Worm (Caenorhabditis elegans) whole organism, L4/young adult: ENCODE data around the gene T22D1.3.

Source experiments
- W03F9.2 ChIP-seq: fragments of 150-350 bp; optimal IDR thresholded peaks from 2 replicates; lab custom pipeline; 2014; ENCODE audit warnings: missing biosample characterization, missing genetic modification characterization
- dao-5 ChIP-seq: sonication (generic microtip); optimal IDR thresholded peaks from 2 replicates; lab custom pipeline; 2016; ENCODE audit warnings: missing genotype, missing genetic modification characterization, moderate library complexity, missing compliant biosample characterization
- him-1 ChIP-seq: sonication (generic microtip); optimal IDR thresholded peaks from 2 replicates; lab custom pipeline; 2016; ENCODE audit warnings: missing genotype, missing genetic modification reagents, missing genetic modification characterization, missing compliant biosample characterization

Gene T22D1.3

ce11 chrIV:6909863-6910733 lies 3.2 kb upstream of the T22D1.3 start, which contains the start of the genes rpn-1 and ribo-1:
rpn-1 (minus strand) TSS chrIV:6909913.
ribo-1 (plus strand) TSS chrIV:6910683.
- no peak for TF ChIP-seq dao-5 (tag; lab: Kevin White, UChicago)
- TF ChIP-seq W03F9.2 (tag; lab: Kevin White, UChicago): peak; percentile 60

- no peak for TF ChIP-seq W03F9.2 (tag; lab: Kevin White, UChicago)
- TF ChIP-seq him-1 (tag; lab: Kevin White, UChicago): no peak
- TF ChIP-seq dao-5 (tag; lab: Kevin White, UChicago): no peak
Observed at ce11 chrIV:6916831-6917230, 3.5 kb downstream of the T22D1.3 start.

- TF ChIP-seq him-1 (tag; lab: Kevin White, UChicago): peak; percentile 30
- peak; percentile 92 for TF ChIP-seq W03F9.2 (tag; lab: Kevin White, UChicago)
- no peak for TF ChIP-seq dao-5 (tag; lab: Kevin White, UChicago)
Observed at ce11 chrIV:6919318-6919717, 6.0 kb downstream of the T22D1.3 start, which contains the start of gene ruvb-2. ruvb-2 (minus strand) TSS chrIV:6919406.

DNA sequence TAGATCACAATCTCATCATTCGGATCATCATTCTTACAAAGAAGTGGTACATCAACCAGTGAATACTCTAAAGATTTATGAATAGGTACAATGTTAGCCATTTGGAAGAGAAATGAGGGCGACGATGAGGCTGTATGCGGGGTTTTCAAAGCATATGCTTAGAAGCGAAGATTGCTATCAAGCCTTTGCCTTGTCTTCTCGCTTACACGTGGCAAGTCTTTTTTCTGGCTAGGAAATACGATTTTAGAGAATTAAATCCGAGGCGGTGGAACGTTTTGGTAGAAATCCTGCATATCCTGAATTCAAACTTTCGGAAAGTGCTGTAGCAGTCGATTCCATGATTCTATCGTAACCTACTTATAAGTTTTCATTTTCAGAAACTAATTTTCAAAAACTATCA lies 6.7 kb downstream of the T22D1.3 start, which contains the start of gene T22D1.18:
Gene T22D1.18 (minus strand): TSS at position 101 of the 400 bp plus-strand sequence.
- no peak for TF ChIP-seq dao-5 (tag; lab: Kevin White, UChicago)
- no peak for TF ChIP-seq W03F9.2 (tag; lab: Kevin White, UChicago)
- TF ChIP-seq him-1 (tag; lab: Kevin White, UChicago): no peak

DNA sequence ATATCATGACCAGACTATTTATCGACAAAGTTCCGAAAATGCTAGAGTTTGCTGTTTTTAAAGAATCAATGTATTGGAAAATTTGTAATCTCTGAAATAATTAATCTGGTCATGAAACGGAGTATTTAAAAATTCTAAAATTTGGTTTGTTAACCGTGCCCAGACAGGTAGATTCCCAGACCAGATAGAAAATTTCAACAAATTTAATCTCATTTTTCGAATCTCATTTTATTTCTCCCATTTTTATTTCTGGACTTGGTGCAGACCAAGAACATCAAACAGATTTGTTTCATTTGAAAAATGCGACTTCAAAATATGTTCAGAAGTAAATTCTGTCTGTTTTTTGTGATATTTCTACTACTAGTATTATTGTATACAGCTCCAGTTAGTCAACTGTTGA lies 9.7 kb downstream of the T22D1.3 start, which contains the start of gene T22D1.1:
Gene T22D1.1 (plus strand): TSS at position 301 of the 400 bp plus-strand sequence.
- no peak for TF ChIP-seq him-1 (tag; lab: Kevin White, UChicago)
- no peak for TF ChIP-seq W03F9.2 (tag; lab: Kevin White, UChicago)
- no peak for TF ChIP-seq dao-5 (tag; lab: Kevin White, UChicago)

DNA sequence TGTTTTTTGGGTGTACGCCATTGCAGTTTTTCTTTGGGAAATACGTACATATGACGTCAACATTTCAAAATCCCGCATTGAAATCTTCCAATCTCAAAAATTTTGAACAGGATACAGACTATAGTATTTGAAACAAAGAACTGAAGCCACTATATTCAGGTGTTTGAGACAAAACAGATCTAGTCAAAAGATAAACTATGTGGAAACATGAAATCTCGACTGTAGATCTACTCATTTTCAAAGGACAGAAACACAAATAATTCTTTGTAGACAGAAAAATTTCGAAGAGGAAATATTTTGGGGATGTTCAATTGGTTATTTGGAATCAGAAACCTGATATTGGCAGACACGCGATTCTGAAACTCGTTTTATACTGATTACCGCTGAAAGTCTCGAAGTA lies 12.2 kb downstream of the T22D1.3 start:
- no peak for TF ChIP-seq W03F9.2 (tag; lab: Kevin White, UChicago)
- TF ChIP-seq dao-5 (tag; lab: Kevin White, UChicago): no peak
- no peak for TF ChIP-seq him-1 (tag; lab: Kevin White, UChicago)

DNA sequence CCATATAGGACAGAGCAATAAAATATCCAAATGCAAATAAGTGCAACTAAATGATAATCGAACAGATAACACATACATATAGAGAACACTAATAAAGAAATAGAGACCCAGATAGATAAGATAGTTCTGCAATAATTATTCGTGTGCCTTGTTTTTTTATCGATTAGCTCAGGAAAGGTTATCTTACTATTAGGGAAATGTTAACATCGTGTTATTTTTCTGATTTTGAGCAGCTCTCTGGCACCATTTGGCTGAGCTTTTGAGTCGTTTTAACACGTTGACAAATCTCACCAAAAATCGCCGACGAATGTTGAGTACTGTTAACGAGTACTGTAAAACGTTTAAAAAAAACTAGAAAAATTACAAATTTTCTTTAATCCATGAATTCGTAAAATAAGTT lies 15.1 kb downstream of the T22D1.3 start, which contains the start of gene cest-6:
Gene cest-6 (minus strand): TSS at position 101 of the 400 bp plus-strand sequence.
- TF ChIP-seq dao-5 (tag; lab: Kevin White, UChicago) (no peak), W03F9.2 (tag; lab: Kevin White, UChicago) (no peak), him-1 (tag; lab: Kevin White, UChicago) (no peak)

- no peak for TF ChIP-seq dao-5 (tag; lab: Kevin White, UChicago)
- no peak for TF ChIP-seq him-1 (tag; lab: Kevin White, UChicago)
- no peak for TF ChIP-seq W03F9.2 (tag; lab: Kevin White, UChicago)
Observed at ce11 chrIV:6937548-6937947, 24.2 kb downstream of the T22D1.3 start, which contains the start of gene npr-12. npr-12 (minus strand) TSS chrIV:6937648.

ce11 chrIV:6941101-6941500 lies 27.8 kb downstream of the T22D1.3 start:
- no peak for TF ChIP-seq dao-5 (tag; lab: Kevin White, UChicago)
- TF ChIP-seq him-1 (tag; lab: Kevin White, UChicago): no peak
- no peak for TF ChIP-seq W03F9.2 (tag; lab: Kevin White, UChicago)

DNA sequence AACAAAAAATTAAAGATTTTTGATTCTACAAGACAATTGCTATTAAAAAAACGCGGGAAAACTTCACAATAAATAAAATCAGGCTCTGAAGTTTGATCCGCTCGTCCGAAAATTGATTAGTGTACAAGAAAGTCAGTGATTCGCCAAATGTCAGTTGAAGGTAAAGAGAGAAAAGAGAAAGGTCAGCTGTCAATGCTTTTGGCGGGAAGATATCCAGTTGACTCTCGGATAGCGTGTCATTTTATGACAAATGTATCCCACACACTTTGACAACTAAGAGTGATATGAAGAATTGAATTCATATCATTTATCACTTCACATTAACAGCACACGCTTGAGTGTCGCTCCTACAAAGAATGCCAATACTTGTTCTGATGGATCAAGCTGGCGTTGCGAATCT lies 33.5 kb downstream of the T22D1.3 start:
- TF ChIP-seq dao-5 (tag; lab: Kevin White, UChicago) (no peak), W03F9.2 (tag; lab: Kevin White, UChicago) (no peak), him-1 (tag; lab: Kevin White, UChicago) (no peak)

DNA sequence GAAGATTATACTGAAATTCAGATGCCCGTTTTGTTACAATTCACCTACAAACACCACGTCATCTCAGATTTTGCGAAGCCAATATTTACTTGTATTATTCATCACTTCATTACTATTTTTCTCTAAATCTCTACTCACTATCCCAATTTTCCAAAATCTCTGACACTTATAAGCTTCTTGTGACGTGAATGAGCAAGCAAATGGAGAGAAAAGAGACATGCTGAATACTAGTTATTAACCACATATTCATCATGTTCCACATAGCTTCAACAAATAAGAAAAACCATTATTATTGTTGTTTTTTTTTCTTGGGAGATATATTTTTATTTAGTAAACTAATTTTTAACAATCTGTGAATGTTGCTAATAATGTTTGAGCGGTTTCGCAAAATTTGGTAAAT lies 37.9 kb downstream of the T22D1.3 start:
- TF ChIP-seq dao-5 (tag; lab: Kevin White, UChicago) (no peak), him-1 (tag; lab: Kevin White, UChicago) (no peak), W03F9.2 (tag; lab: Kevin White, UChicago) (no peak)

- TF ChIP-seq W03F9.2 (tag; lab: Kevin White, UChicago) (no peak), him-1 (tag; lab: Kevin White, UChicago) (no peak), dao-5 (tag; lab: Kevin White, UChicago) (no peak)
Observed at ce11 chrIV:6954682-6955081, 41.3 kb downstream of the T22D1.3 start.

DNA sequence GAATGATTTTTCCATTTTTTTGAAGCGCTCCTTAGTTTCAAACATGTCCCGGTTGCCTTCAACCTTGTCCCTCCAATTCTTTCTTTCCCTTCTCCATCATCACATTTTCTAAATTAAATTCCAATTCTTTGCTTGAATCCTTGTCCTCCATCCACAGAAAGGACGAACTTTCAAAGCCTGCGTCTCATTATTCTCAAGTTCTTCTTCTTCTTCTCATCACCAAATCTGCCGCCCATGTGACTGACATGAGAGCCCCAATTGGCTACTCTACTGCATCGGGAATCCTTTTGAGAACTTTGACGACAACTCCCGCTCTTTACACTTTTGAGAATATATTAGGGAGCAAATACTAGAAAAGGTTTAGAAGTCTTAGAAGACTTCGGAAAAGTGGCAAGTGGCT lies 43.3 kb downstream of the T22D1.3 start:
- TF ChIP-seq him-1 (tag; lab: Kevin White, UChicago): no peak
- no peak for TF ChIP-seq dao-5 (tag; lab: Kevin White, UChicago)
- no peak for TF ChIP-seq W03F9.2 (tag; lab: Kevin White, UChicago)
